Fruit fly (Drosophila melanogaster): ENCODE data around the gene CG3982.

The CG3982 gene

dm6 chr3L:9410754-9411423 is 6.3 kb downstream of the CG3982 start, which contains the start of the genes CG4022 and Cpsf5 (continued):
- TF ChIP-seq psq (GFP tag; optimal IDR thresholded peaks at IDR 0.05) (no peak), stc (GFP tag; IDR thresholded peaks at IDR 0.05) (peak; percentile 78), Sox100B (GFP tag; optimal IDR thresholded peaks at IDR 0.05) (peak; percentile 71), corto (GFP tag; optimal IDR thresholded peaks at IDR 0.05) (no peak), Rx (GFP tag; IDR thresholded peaks at IDR 0.05) (peak; percentile 38; the same call in 1 of the 2 replicates), CG7928 (GFP tag; optimal IDR thresholded peaks at IDR 0.05) (peak; percentile 98), ci (GFP tag; IDR thresholded peaks at IDR 0.05) (peak; percentile 90), sens (GFP tag) (peak; percentile 92), ash1 (GFP tag; optimal IDR thresholded peaks at IDR 0.05) (no peak), tgo (GFP tag; IDR thresholded peaks at IDR 0.05) (peak; percentile 86), odd (GFP tag; optimal IDR thresholded peaks at IDR 0.05) (peak; percentile 57), CG12219 (GFP tag; optimal IDR thresholded peaks at IDR 0.05) (peak; percentile 69), CG9727 (GFP tag; optimal IDR thresholded peaks at IDR 0.05) (peak; percentile 84), CG7271 (tag; optimal IDR thresholded peaks at IDR 0.05) (peak; percentile 67), CG8290 (GFP tag; optimal IDR thresholded peaks at IDR 0.05) (peak; percentile 80), CG8290 (tag; optimal IDR thresholded peaks at IDR 0.05) (peak; percentile 31 to 35), CG5953 (GFP tag; IDR thresholded peaks at IDR 0.05) (peak; percentile 1; the same call in 1 of the 2 replicates), CG7372 (GFP tag; IDR thresholded peaks at IDR 0.05) (peak; percentile 84), ac (GFP tag; optimal IDR thresholded peaks at IDR 0.05) (peak; percentile 20), hth (optimal IDR thresholded peaks at IDR 0.05) (no peak), E2f1 (GFP tag; IDR thresholded peaks at IDR 0.05) (peak; percentile 79), nerfin-2 (GFP tag; IDR thresholded peaks at IDR 0.05; ENCODE audit: partially characterized antibody) (no peak), Pdp1 (GFP tag; optimal IDR thresholded peaks at IDR 0.05) (peak; percentile 70 to 79), CG3163 (GFP tag; optimal IDR thresholded peaks at IDR 0.05) (peak; percentile 18), CG14667 (GFP tag; IDR thresholded peaks at IDR 0.05) (peak; percentile 68), grau (tag; optimal IDR thresholded peaks at IDR 0.05) (peak; percentile 86), CG14441 (GFP tag; IDR thresholded peaks at IDR 0.05) (peak; percentile 83), maf-S (GFP tag; optimal IDR thresholded peaks at IDR 0.05) (peak; percentile 49), CG32772 (GFP tag; IDR thresholded peaks at IDR 0.05) (peak; percentile 79), CG4404 (GFP tag; IDR thresholded peaks at IDR 0.05) (peak; percentile 76), Ets65A (GFP tag) (peak; percentile 90), hbn (GFP tag; IDR thresholded peaks at IDR 0.05; ENCODE audit: partially characterized antibody) (no peak), CG2678 (tag; optimal IDR thresholded peaks at IDR 0.05) (peak; percentile 85), mirr (GFP tag; optimal IDR thresholded peaks at IDR 0.05) (peak; percentile 48), Sin3A (optimal IDR thresholded peaks at IDR 0.05) (peak; percentile 77), repo (GFP tag; optimal IDR thresholded peaks at IDR 0.05) (peak; percentile 2), GATAe (GFP tag; conservative IDR thresholded peaks at IDR 0.05) (no peak), Hr78 (GFP tag; optimal IDR thresholded peaks at IDR 0.05) (no peak), Aef1 (GFP tag; IDR thresholded peaks at IDR 0.05) (peak; percentile 76), CG13624 (GFP tag; optimal IDR thresholded peaks at IDR 0.05) (peak; percentile 60), nau (GFP tag; optimal IDR thresholded peaks at IDR 0.05) (peak; percentile 36), dan (GFP tag; IDR thresholded peaks at IDR 0.05) (no peak), CG5245 (GFP tag; optimal IDR thresholded peaks at IDR 0.05) (peak; percentile 65), chn (GFP tag; optimal IDR thresholded peaks at IDR 0.05) (peak; percentile 84), Dfd (GFP tag; optimal IDR thresholded peaks at IDR 0.05) (no peak), dati (GFP tag; IDR thresholded peaks at IDR 0.05) (peak; percentile 25; the same call in 1 of the 2 replicates), lab (GFP tag; optimal IDR thresholded peaks at IDR 0.05) (peak; percentile 88), Lhr (GFP tag; optimal IDR thresholded peaks at IDR 0.05) (peak; percentile 80), ase (GFP tag; IDR thresholded peaks at IDR 0.05) (peak; percentile 73; the same call in 2 of the 3 replicates), Hr51 (GFP tag; optimal IDR thresholded peaks at IDR 0.05) (peak; percentile 46 to 83), nmo (GFP tag; optimal IDR thresholded peaks at IDR 0.05) (peak; percentile 91)

Data from whole organism, embryonic.